Worm (Caenorhabditis elegans): ENCODE results near the gene M01E10.3.

ce11 chrIII:2060068-2060467 lies 6.1 kb upstream of the M01E10.3 start:
- TF ChIP-seq fkh-10 (GFP tag; optimal IDR thresholded peaks at IDR 0.05) (no peak), pqm-1 (tag; optimal IDR thresholded peaks at IDR 0.05) (no peak), ref-2 (tag; optimal IDR thresholded peaks at IDR 0.05) (no peak), hlh-6 (tag; optimal IDR thresholded peaks at IDR 0.05) (no peak), ama-1 (optimal IDR thresholded peaks at IDR 0.05) (no peak), ceh-24 (tag; optimal IDR thresholded peaks at IDR 0.05) (no peak), elt-2 (tag; optimal IDR thresholded peaks at IDR 0.05) (no peak), hlh-30 (tag; optimal IDR thresholded peaks at IDR 0.05; ENCODE audit: insufficient read depth) (no peak), pha-2 (tag; optimal IDR thresholded peaks at IDR 0.05) (no peak), nhr-232 (tag; optimal IDR thresholded peaks at IDR 0.05) (no peak), ceh-22 (tag; optimal IDR thresholded peaks at IDR 0.05) (no peak), sox-4 (tag; optimal IDR thresholded peaks at IDR 0.05) (no peak), sdc-2 (tag; optimal IDR thresholded peaks at IDR 0.05) (no peak)
